Fruit fly (Drosophila melanogaster): Measurements from ENCODE around the gene Dbp21E2.

DNA sequence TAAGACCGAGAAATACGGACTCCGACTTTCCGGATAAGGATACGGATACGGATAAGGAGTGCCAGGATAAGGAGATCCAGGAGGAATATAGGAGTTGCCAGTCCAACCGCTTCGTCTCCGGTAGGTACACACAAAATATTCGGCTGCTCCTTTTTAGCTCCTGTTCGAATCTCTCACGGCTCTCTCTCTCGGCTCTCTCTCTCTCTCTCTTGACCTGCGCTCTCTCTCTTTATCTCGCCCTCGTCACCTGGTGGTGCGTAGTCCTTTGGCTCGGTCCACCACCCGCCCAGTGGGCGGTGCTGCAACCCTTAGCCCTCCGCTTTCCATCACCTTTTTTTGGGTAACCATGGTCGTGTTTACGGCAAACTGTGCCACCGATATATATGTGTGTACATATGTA lies 15.0 kb downstream of the Dbp21E2 start:
- no peak for TF ChIP-seq CG8478 (optimal IDR thresholded peaks at IDR 0.05)
- TF ChIP-seq CTCF (optimal IDR thresholded peaks at IDR 0.05) = no peak

All from S2 (cell line).